Worm (Caenorhabditis elegans) whole organism, young adult: Measurements from ENCODE around the gene slt-1.
A peak's percentile ranks its signal among the peaks of the same experiment; 100 is the strongest.

Experiments
- B0261.1 ChIP-seq: sonication (generic microtip); optimal IDR thresholded peaks from 2 replicates; lab custom pipeline; 2016; ENCODE audit warnings: mild to moderate bottlenecking, missing genetic modification characterization, moderate library complexity, missing compliant biosample characterization
- B0336.3 ChIP-seq: fragments of 200-800 bp; sonication (Bioruptor generic); IDR thresholded peaks from 2 replicates; pipeline ENCODE4 v1.3.6; 2022; ENCODE audit warnings: missing genetic modification characterization, missing compliant biosample characterization
- F33H1.4 ChIP-seq: fragments of 200-800 bp; sonication (Bioruptor generic); IDR thresholded peaks from 2 replicates; pipeline ENCODE4 v1.3.6; 2022; ENCODE audit warnings: missing genetic modification reagents, missing genetic modification characterization, missing compliant biosample characterization
- F49E8.2 ChIP-seq: sonication (generic microtip); optimal IDR thresholded peaks from 3 replicates; lab custom pipeline; 2017; ENCODE audit warnings: missing genetic modification characterization, mild to moderate bottlenecking, missing compliant biosample characterization, antibody characterized with exemption, moderate library complexity; ENCODE audit not compliant: insufficient read depth
- F57C9.4 ChIP-seq: sonication (generic microtip); optimal IDR thresholded peaks from 2 replicates; lab custom pipeline; 2017; ENCODE audit warnings: mild to moderate bottlenecking, missing genetic modification characterization, missing compliant biosample characterization
- K11D2.4 ChIP-seq: fragments of 200-800 bp; sonication (Bioruptor generic); IDR thresholded peaks from 2 replicates; pipeline ENCODE4 v1.3.6; 2022; ENCODE audit warnings: missing genetic modification reagents, missing genetic modification characterization, missing compliant biosample characterization
- K12H6.12 ChIP-seq: fragments of 200-800 bp; sonication (Bioruptor generic); optimal IDR thresholded peaks from 2 replicates; lab custom pipeline; 2018; ENCODE audit warnings: mild to moderate bottlenecking, missing genetic modification characterization, missing compliant biosample characterization
- T07F8.4 ChIP-seq: sonication (generic microtip); optimal IDR thresholded peaks from 2 replicates; lab custom pipeline; 2016; ENCODE audit warnings: mild to moderate bottlenecking, missing genetic modification characterization, moderate library complexity, missing compliant biosample characterization
- T26A5.8 ChIP-seq: sonication (generic microtip); optimal IDR thresholded peaks from 2 replicates; lab custom pipeline; 2016; ENCODE audit warnings: missing genetic modification characterization, missing compliant biosample characterization
- Y53F4B.3 ChIP-seq: fragments of 200-800 bp; sonication (Bioruptor generic); IDR thresholded peaks from 2 replicates; pipeline ENCODE4 v1.3.6; 2022; ENCODE audit warnings: missing genetic modification reagents, missing genetic modification characterization, missing compliant biosample characterization
- ZK185.1 ChIP-seq: sonication (generic microtip); optimal IDR thresholded peaks from 2 replicates; lab custom pipeline; 2016; ENCODE audit warnings: mild to moderate bottlenecking, missing genetic modification characterization, missing compliant biosample characterization; ENCODE audit not compliant: poor library complexity, severe bottlenecking
- akir-1 ChIP-seq: fragments of 200-800 bp; sonication (Bioruptor generic); optimal IDR thresholded peaks from 2 replicates; lab custom pipeline; 2018; ENCODE audit warnings: mild to moderate bottlenecking, missing genetic modification characterization, moderate library complexity, missing compliant biosample characterization
- atf-7 ChIP-seq: sonication (generic microtip); optimal IDR thresholded peaks from 2 replicates; lab custom pipeline; 2017; ENCODE audit warnings: mild to moderate bottlenecking, missing genetic modification characterization, missing compliant biosample characterization
- athp-1 ChIP-seq: sonication (generic microtip); optimal IDR thresholded peaks from 2 replicates; lab custom pipeline; 2017; ENCODE audit warnings: mild to moderate bottlenecking, missing genetic modification characterization, missing compliant biosample characterization
- bed-2 ChIP-seq: fragments of 200-800 bp; sonication (Bioruptor generic); IDR thresholded peaks from 2 replicates; pipeline ENCODE4 v1.3.6; 2022; ENCODE audit warnings: missing genetic modification reagents, missing genetic modification characterization, missing compliant biosample characterization
- ceh-100 ChIP-seq: fragments of 200-800 bp; sonication (Bioruptor generic); IDR thresholded peaks from 2 replicates; pipeline ENCODE4 v1.3.6; 2022; ENCODE audit warnings: missing genetic modification reagents, missing genetic modification characterization, missing compliant biosample characterization
- ceh-27 ChIP-seq: fragments of 200-800 bp; sonication (Bioruptor generic); optimal IDR thresholded peaks from 2 replicates; lab custom pipeline; 2018; ENCODE audit warnings: mild to moderate bottlenecking, missing genetic modification characterization, moderate library complexity, missing compliant biosample characterization
- ceh-58 ChIP-seq: fragments of 200-800 bp; sonication (Bioruptor generic); IDR thresholded peaks from 2 replicates; pipeline ENCODE4 v1.3.6; 2022; ENCODE audit warnings: missing genetic modification characterization, missing compliant biosample characterization
- ceh-79 ChIP-seq: sonication (generic microtip); optimal IDR thresholded peaks from 2 replicates; lab custom pipeline; 2017; ENCODE audit warnings: mild to moderate bottlenecking, missing genetic modification characterization, missing compliant biosample characterization
- ceh-91 ChIP-seq: fragments of 200-800 bp; sonication (Bioruptor generic); IDR thresholded peaks from 2 replicates; pipeline ENCODE4 v1.3.6; 2022; ENCODE audit warnings: missing genetic modification reagents, missing genetic modification characterization, missing compliant biosample characterization
- die-1 ChIP-seq: sonication (generic microtip); optimal IDR thresholded peaks from 2 replicates; lab custom pipeline; 2016; ENCODE audit warnings: missing genotype, mild to moderate bottlenecking, missing genetic modification characterization, missing compliant biosample characterization
- dpl-1 ChIP-seq: fragments of 150-350 bp; optimal IDR thresholded peaks from 2 replicates; lab custom pipeline; 2014; ENCODE audit warnings: missing biosample characterization, missing genetic modification reagents, missing genetic modification characterization
- egl-18 ChIP-seq: fragments of 200-800 bp; sonication (Bioruptor generic); IDR thresholded peaks from 2 replicates; pipeline ENCODE4 v1.3.6; 2022; ENCODE audit warnings: missing genetic modification reagents, missing genetic modification characterization, missing compliant biosample characterization
- ekl-4 ChIP-seq: fragments of 200-800 bp; sonication (Bioruptor generic); IDR thresholded peaks from 2 replicates; pipeline ENCODE4 v1.3.6; 2022; ENCODE audit warnings: missing genetic modification reagents, missing genetic modification characterization, missing compliant biosample characterization
- fkh-3 ChIP-seq: sonication (generic microtip); optimal IDR thresholded peaks from 2 replicates; lab custom pipeline; 2016; ENCODE audit warnings: mild to moderate bottlenecking, missing genetic modification characterization, missing compliant biosample characterization
- gei-17 ChIP-seq: fragments of 200-800 bp; sonication (Bioruptor generic); optimal IDR thresholded peaks from 2 replicates; lab custom pipeline; 2018; ENCODE audit warnings: mild to moderate bottlenecking, missing genetic modification characterization, missing compliant biosample characterization
- hlh-26 ChIP-seq: fragments of 200-800 bp; sonication (Bioruptor generic); conservative IDR thresholded peaks from 2 replicates; pipeline ENCODE4 v1.3.6; 2022; ENCODE audit warnings: missing genetic modification reagents, missing genetic modification characterization, missing compliant biosample characterization
- hrde-1 ChIP-seq: sonication (generic microtip); optimal IDR thresholded peaks from 2 replicates; lab custom pipeline; 2016; ENCODE audit warnings: missing genetic modification characterization, mild to moderate bottlenecking, missing compliant biosample characterization, moderate library complexity, missing genotype, missing genetic modification reagents, borderline replicate concordance
- lin-26 ChIP-seq: fragments of 200-800 bp; sonication (Bioruptor generic); IDR thresholded peaks from 2 replicates; pipeline ENCODE4 v1.3.6; 2022; ENCODE audit warnings: missing genetic modification reagents, missing genetic modification characterization, missing compliant biosample characterization
- lin-35 ChIP-seq, 3 experiments: fragments of 150-350 bp in 2 of 3; sonication (generic microtip) in 1 of 3; optimal IDR thresholded peaks; 2 replicates each; lab custom pipeline; 2014 to 2018; ENCODE audit warnings: missing biosample characterization in 3 of 3, missing genetic modification characterization in 3 of 3, missing genetic modification reagents in 3 of 3
- lin-40 ChIP-seq: sonication (generic microtip); optimal IDR thresholded peaks from 2 replicates; lab custom pipeline; 2016; ENCODE audit warnings: missing genetic modification characterization, mild to moderate bottlenecking, missing compliant biosample characterization, missing genotype, missing genetic modification reagents
- lsy-27 ChIP-seq: sonication (generic microtip); optimal IDR thresholded peaks from 2 replicates; lab custom pipeline; 2017; ENCODE audit warnings: missing genetic modification characterization, mild to moderate bottlenecking, missing compliant biosample characterization, antibody characterized with exemption, missing genotype, borderline replicate concordance; ENCODE audit not compliant: insufficient read depth
- madf-3 ChIP-seq: fragments of 200-800 bp; sonication (Bioruptor generic); IDR thresholded peaks from 2 replicates; pipeline ENCODE4 v1.3.6; 2022; ENCODE audit warnings: missing genetic modification reagents, missing genetic modification characterization, missing compliant biosample characterization
- mxl-1 ChIP-seq: sonication (generic microtip); optimal IDR thresholded peaks from 2 replicates; lab custom pipeline; 2016; ENCODE audit warnings: missing genetic modification characterization, missing compliant biosample characterization
- nfyb-1 ChIP-seq: fragments of 200-800 bp; sonication (Bioruptor generic); IDR thresholded peaks from 2 replicates; pipeline ENCODE4 v1.3.6; 2022; ENCODE audit warnings: missing genetic modification reagents, missing genetic modification characterization, missing compliant biosample characterization
- nhr-27 ChIP-seq: fragments of 200-800 bp; sonication (Bioruptor generic); optimal IDR thresholded peaks from 2 replicates; lab custom pipeline; 2018; ENCODE audit warnings: mild to moderate bottlenecking, missing genetic modification characterization, moderate library complexity, missing compliant biosample characterization
- nhr-80 ChIP-seq: sonication (generic microtip); optimal IDR thresholded peaks from 2 replicates; lab custom pipeline; 2016; ENCODE audit warnings: missing genetic modification characterization, missing compliant biosample characterization
- pbrm-1 ChIP-seq: fragments of 200-800 bp; sonication (Bioruptor generic); IDR thresholded peaks from 2 replicates; pipeline ENCODE4 v1.3.6; 2022; ENCODE audit warnings: missing genetic modification reagents, missing genetic modification characterization, missing compliant biosample characterization
- pha-4 ChIP-seq: fragments of 150-350 bp; sonication (generic microtip); optimal IDR thresholded peaks from 2 replicates; lab custom pipeline; 2014; ENCODE audit warnings: missing biosample characterization, missing genetic modification reagents, missing genetic modification characterization
- repo-1 ChIP-seq: sonication (generic microtip); optimal IDR thresholded peaks from 2 replicates; lab custom pipeline; 2017; ENCODE audit warnings: mild to moderate bottlenecking, missing genetic modification characterization, missing compliant biosample characterization
- somi-1 ChIP-seq: fragments of 200-800 bp; sonication (Bioruptor generic); optimal IDR thresholded peaks from 2 replicates; lab custom pipeline; 2018; ENCODE audit warnings: mild to moderate bottlenecking, missing genetic modification characterization, missing compliant biosample characterization
- tbp1 ChIP-seq: fragments of 200-800 bp; sonication (Bioruptor generic); optimal IDR thresholded peaks from 2 replicates; lab custom pipeline; 2018; ENCODE audit warnings: mild to moderate bottlenecking, missing genetic modification characterization, missing compliant biosample characterization
- tlf-1 ChIP-seq: fragments of 200-800 bp; sonication (Bioruptor generic); optimal IDR thresholded peaks from 2 replicates; lab custom pipeline; 2018; ENCODE audit warnings: mild to moderate bottlenecking, missing genetic modification characterization, missing compliant biosample characterization
- zfh-2 ChIP-seq: fragments of 200-800 bp; sonication (Bioruptor generic); conservative IDR thresholded peaks from 2 replicates; pipeline ENCODE4 v1.3.6; 2022; ENCODE audit warnings: missing genetic modification reagents, missing genetic modification characterization, missing compliant biosample characterization
- zim-3 ChIP-seq: sonication (generic microtip); optimal IDR thresholded peaks from 2 replicates; lab custom pipeline; 2017; ENCODE audit warnings: mild to moderate bottlenecking, missing genetic modification characterization, moderate library complexity, missing compliant biosample characterization
- ztf-18 ChIP-seq: sonication (generic microtip); optimal IDR thresholded peaks from 2 replicates; lab custom pipeline; 2016; ENCODE audit warnings: missing genotype, mild to moderate bottlenecking, missing genetic modification characterization, missing compliant biosample characterization
- ztf-26 ChIP-seq: sonication (generic microtip); optimal IDR thresholded peaks from 2 replicates; lab custom pipeline; 2017; ENCODE audit warnings: missing genetic modification characterization, missing compliant biosample characterization
- ztf-28 ChIP-seq: fragments of 200-800 bp; sonication (Bioruptor generic); IDR thresholded peaks from 2 replicates; pipeline ENCODE4 v1.3.6; 2022; ENCODE audit warnings: missing genetic modification reagents, missing genetic modification characterization, missing compliant biosample characterization
- ztf-3 ChIP-seq: fragments of 200-800 bp; sonication (Bioruptor generic); optimal IDR thresholded peaks from 2 replicates; lab custom pipeline; 2018; ENCODE audit warnings: mild to moderate bottlenecking, missing genetic modification characterization, missing compliant biosample characterization

The slt-1 gene

ce11 chrX:14708176-14708642, 34.1 kb downstream of the slt-1 start (continued):
- TF ChIP-seq hlh-26 (GFP tag; lab: Robert Waterston, UW) (no peak), F33H1.4 (no peak), ceh-79 (tag; lab: Kevin White, UChicago) (no peak), egl-18 (peak; percentile 65; the same call in 1 of the 2 replicates), zfh-2 (GFP tag; lab: Robert Waterston, UW) (peak; percentile 100), bed-2 (no peak), ztf-18 (tag; lab: Kevin White, UChicago) (peak; percentile 62), F57C9.4 (tag; lab: Kevin White, UChicago) (no peak), ztf-28 (no peak), ceh-100 (GFP tag; lab: Robert Waterston, UW) (peak; percentile 52; the same call in 1 of the 2 replicates), ceh-58 (GFP tag; lab: Robert Waterston, UW) (no peak), atf-7 (tag; lab: Kevin White, UChicago) (peak; percentile 85), hrde-1 (no peak), B0336.3 (GFP tag; lab: Robert Waterston, UW) (peak; percentile 89), Y53F4B.3 (no peak), lsy-27 (tag; lab: Kevin White, UChicago) (no peak), die-1 (tag; lab: Kevin White, UChicago) (peak; percentile 52), lin-35 (GFP tag; optimal IDR thresholded peaks at IDR 0.05; lab: Kevin White, UChicago) (peak in 1 of 3 experiments; percentile 84), K11D2.4 (GFP tag; lab: Robert Waterston, UW) (peak; percentile 87), lin-26 (0 out of 2 replicates have a peak, but pooled peaks have one; percentile 60), pha-4 (tag; lab: Kevin White, UChicago) (no peak), nhr-27 (tag; lab: Kevin White, UChicago) (peak; percentile 3), lin-40 (tag; lab: Kevin White, UChicago) (peak; percentile 95), nhr-80 (peak; percentile 80), B0261.1 (tag; lab: Kevin White, UChicago) (no peak), ztf-26 (tag; lab: Kevin White, UChicago) (peak; percentile 92), athp-1 (tag; lab: Kevin White, UChicago) (peak; percentile 85), mxl-1 (tag; lab: Kevin White, UChicago) (no peak), ceh-27 (GFP tag; lab: Kevin White, UChicago) (peak; percentile 92), tlf-1 (GFP tag; lab: Kevin White, UChicago) (no peak), zim-3 (tag; lab: Kevin White, UChicago) (no peak), gei-17 (GFP tag; lab: Kevin White, UChicago) (peak; percentile 82), F49E8.2 (tag; lab: Kevin White, UChicago) (no peak), tbp1 (peak; percentile 51), fkh-3 (tag; lab: Kevin White, UChicago) (no peak), T07F8.4 (peak; percentile 27), dpl-1 (GFP tag; lab: Kevin White, UChicago) (no peak), nfyb-1 (GFP tag; lab: Robert Waterston, UW) (peak; percentile 91), ZK185.1 (tag; lab: Kevin White, UChicago) (peak; percentile 53), ceh-91 (GFP tag; lab: Robert Waterston, UW) (no peak), T26A5.8 (tag; lab: Kevin White, UChicago) (no peak), madf-3 (no peak), akir-1 (GFP tag; lab: Kevin White, UChicago) (no peak), ztf-3 (GFP tag; lab: Kevin White, UChicago) (no peak), pbrm-1 (GFP tag; lab: Robert Waterston, UW) (peak; percentile 67), ekl-4 (GFP tag; lab: Robert Waterston, UW) (no peak), K12H6.12 (tag; lab: Kevin White, UChicago) (peak; percentile 98), repo-1 (tag; lab: Kevin White, UChicago) (peak; percentile 54), somi-1 (GFP tag; lab: Kevin White, UChicago) (peak; percentile 89)
